Worm (Caenorhabditis elegans): Measurements from ENCODE around the gene par-1.

ce11 chrV:14064422-14064821, 80.7 kb downstream of the par-1 start, which contains the start of gene D1086.21:
- TF ChIP-seq nhr-12 (tag; optimal IDR thresholded peaks at IDR 0.05) (no peak), nhr-28 (tag; optimal IDR thresholded peaks at IDR 0.05) (no peak), jun-1 (tag; optimal IDR thresholded peaks at IDR 0.05) (no peak), unc-62 (GFP tag; optimal IDR thresholded peaks at IDR 0.05) (no peak), nhr-11 (tag; optimal IDR thresholded peaks at IDR 0.05) (no peak)

Data from whole organism, L3 larva.